Fruit fly (Drosophila melanogaster) whole organism, embryonic: ENCODE measurements around the gene FASN2.

Experiments
- ATbp ChIP-seq: fragments of 200-800 bp; sonication (Bioruptor generic); optimal IDR thresholded peaks from 2 replicates; lab custom pipeline; 2017; ENCODE audit warnings: missing biosample characterization, mild to moderate bottlenecking, missing genetic modification characterization, missing genetic modification reagents
- CG10321 ChIP-seq: fragments of 200-800 bp; sonication (Bioruptor generic); IDR thresholded peaks from 2 replicates; pipeline ENCODE4 v1.3.6; 2022; ENCODE audit warnings: missing biosample characterization, missing genetic modification characterization
- CG11093 ChIP-seq: fragments of 200-800 bp; sonication (Bioruptor generic); IDR thresholded peaks from 3 replicates; pipeline ENCODE4 v1.3.6; 2022; ENCODE audit warnings: missing biosample characterization, missing genetic modification characterization
- CG12236 ChIP-seq: fragments of 200-800 bp; sonication (Bioruptor generic); optimal IDR thresholded peaks from 2 replicates; lab custom pipeline; 2016; ENCODE audit warnings: missing biosample characterization, missing genetic modification characterization
- CG13296 ChIP-seq: fragments of 200-800 bp; sonication (Bioruptor generic); optimal IDR thresholded peaks from 3 replicates; lab custom pipeline; 2018; ENCODE audit warnings: missing biosample characterization, mild to moderate bottlenecking, missing genetic modification characterization
- CG13775 ChIP-seq: fragments of 200-800 bp; sonication (Bioruptor generic); optimal IDR thresholded peaks from 3 replicates; lab custom pipeline; 2017; ENCODE audit warnings: missing biosample characterization, mild to moderate bottlenecking, missing genetic modification characterization
- CG13894 ChIP-seq: fragments of 200-800 bp; sonication (Bioruptor generic); optimal IDR thresholded peaks from 3 replicates; lab custom pipeline; 2018; ENCODE audit warnings: missing biosample characterization, mild to moderate bottlenecking, missing genetic modification characterization, moderate library complexity
- CG17612 ChIP-seq: fragments of 200-800 bp; sonication (Bioruptor generic); IDR thresholded peaks from 2 replicates; pipeline ENCODE4 v1.3.6; 2022; ENCODE audit warnings: missing biosample characterization, missing genetic modification characterization
- CG18619 ChIP-seq: fragments of 200-800 bp; sonication (Bioruptor generic); optimal IDR thresholded peaks from 3 replicates; lab custom pipeline; 2017; ENCODE audit warnings: missing biosample characterization, mild to moderate bottlenecking, missing genetic modification characterization
- CG2712 ChIP-seq: fragments of 200-800 bp; optimal IDR thresholded peaks from 3 replicates; lab custom pipeline; 2019; ENCODE audit warnings: missing biosample characterization, mild to moderate bottlenecking, missing genetic modification characterization, moderate library complexity
- CG33213 ChIP-seq: fragments of 200-800 bp; sonication (Bioruptor generic); optimal IDR thresholded peaks from 3 replicates; lab custom pipeline; 2016; ENCODE audit warnings: missing biosample characterization, missing genetic modification characterization
- CG34224 ChIP-seq: fragments of 200-800 bp; sonication (Bioruptor generic); IDR thresholded peaks from 3 replicates; pipeline ENCODE4 v1.3.6; 2022; ENCODE audit warnings: missing biosample characterization, missing genetic modification characterization; ENCODE audit not compliant: partially characterized antibody
- CG4617 ChIP-seq: fragments of 200-800 bp; sonication (Bioruptor generic); optimal IDR thresholded peaks from 3 replicates; lab custom pipeline; 2016; ENCODE audit warnings: missing biosample characterization, missing genetic modification characterization, borderline replicate concordance
- CG6791 ChIP-seq: fragments of 200-800 bp; sonication (Bioruptor generic); IDR thresholded peaks from 3 replicates; pipeline ENCODE4 v1.3.6; 2022; ENCODE audit warnings: missing biosample characterization, missing genetic modification characterization; ENCODE audit not compliant: partially characterized antibody
- Camta ChIP-seq: fragments of 200-800 bp; sonication (Bioruptor generic); optimal IDR thresholded peaks from 2 replicates; lab custom pipeline; 2016; ENCODE audit warnings: missing biosample characterization, missing genetic modification characterization
- CoRest ChIP-seq: fragments of 200-800 bp; sonication (Bioruptor generic); optimal IDR thresholded peaks from 3 replicates; lab custom pipeline; 2018; ENCODE audit warnings: missing biosample characterization, mild to moderate bottlenecking, missing genetic modification characterization, moderate library complexity
- Dek ChIP-seq: fragments of 200-800 bp; sonication (Bioruptor generic); optimal IDR thresholded peaks from 3 replicates; lab custom pipeline; 2019; ENCODE audit warnings: missing biosample characterization, mild to moderate bottlenecking, missing genetic modification characterization, moderate library complexity
- Dp ChIP-seq: fragments of 200-800 bp; sonication (Bioruptor generic); optimal IDR thresholded peaks from 2 replicates; lab custom pipeline; 2018; ENCODE audit warnings: missing biosample characterization, mild to moderate bottlenecking, missing genetic modification characterization, moderate library complexity
- Lhr ChIP-seq: fragments of 200-800 bp; sonication (Bioruptor generic); optimal IDR thresholded peaks from 3 replicates; lab custom pipeline; 2017; ENCODE audit warnings: mild to moderate bottlenecking, missing biosample characterization, missing genetic modification reagents, missing genetic modification characterization
- Mes4 ChIP-seq: fragments of 200-800 bp; sonication (Bioruptor generic); optimal IDR thresholded peaks from 2 replicates; lab custom pipeline; 2016; ENCODE audit warnings: missing biosample characterization, missing genetic modification characterization
- Myb ChIP-seq: fragments of 200-800 bp; sonication (Bioruptor generic); optimal IDR thresholded peaks from 2 replicates; lab custom pipeline; 2016; ENCODE audit warnings: missing biosample characterization, missing genetic modification characterization
- NC2β ChIP-seq: fragments of 200-800 bp; sonication (Bioruptor generic); optimal IDR thresholded peaks from 2 replicates; lab custom pipeline; 2016; ENCODE audit warnings: missing biosample characterization, missing genetic modification characterization
- Ravus ChIP-seq: fragments of 200-800 bp; sonication (Bioruptor generic); IDR thresholded peaks from 2 replicates; pipeline ENCODE4 v1.3.6; 2022; ENCODE audit warnings: missing biosample characterization, missing genetic modification characterization
- Sin3A ChIP-seq: fragments of >200 bp; optimal IDR thresholded peaks from 2 replicates; lab custom pipeline; 2018
- Sox102F ChIP-seq: fragments of 200-800 bp; sonication (Bioruptor generic); optimal IDR thresholded peaks from 2 replicates; lab custom pipeline; 2018; ENCODE audit warnings: missing biosample characterization, mild to moderate bottlenecking, missing genetic modification characterization, moderate library complexity
- Trl ChIP-seq, 3 experiments: fragments of >200 bp in 2 of 3; fragments of 200-800 bp in 1 of 3; sonication (Bioruptor generic) in 1 of 3; optimal IDR thresholded peaks; 2 replicates in 1 of 3; 3 replicates in 2 of 3; lab custom pipeline; 2016 to 2017; ENCODE audit warnings: missing biosample characterization in 1 of 3, missing genetic modification characterization in 1 of 3
- ato ChIP-seq: fragments of 200-800 bp; sonication (Bioruptor generic); IDR thresholded peaks from 2 replicates; pipeline ENCODE4 v1.3.6; 2022; ENCODE audit warnings: missing biosample characterization, missing genetic modification characterization; ENCODE audit not compliant: partially characterized antibody
- bigmax ChIP-seq: fragments of 200-800 bp; sonication (Bioruptor generic); optimal IDR thresholded peaks from 2 replicates; lab custom pipeline; 2018; ENCODE audit warnings: missing biosample characterization, mild to moderate bottlenecking, missing genetic modification characterization
- danr ChIP-seq: fragments of 200-800 bp; sonication (Bioruptor generic); IDR thresholded peaks from 2 replicates; pipeline ENCODE4 v1.3.6; 2022; ENCODE audit warnings: missing biosample characterization, missing genetic modification characterization
- gem ChIP-seq: fragments of 200-800 bp; sonication (Bioruptor generic); optimal IDR thresholded peaks from 2 replicates; lab custom pipeline; 2019; ENCODE audit warnings: missing biosample characterization, mild to moderate bottlenecking, missing genetic modification characterization, moderate library complexity
- ken ChIP-seq: fragments of 200-800 bp; sonication (Bioruptor generic); IDR thresholded peaks from 3 replicates; pipeline ENCODE4 v1.3.6; 2022; ENCODE audit warnings: missing biosample characterization, missing genetic modification characterization
- lab ChIP-seq: fragments of 200-800 bp; sonication (Bioruptor generic); optimal IDR thresholded peaks from 3 replicates; lab custom pipeline; 2017; ENCODE audit warnings: missing biosample characterization, missing genetic modification characterization, mild to moderate bottlenecking, moderate library complexity, missing genetic modification reagents
- nau ChIP-seq: fragments of 200-800 bp; sonication (Bioruptor generic); optimal IDR thresholded peaks from 3 replicates; lab custom pipeline; 2017; ENCODE audit warnings: missing biosample characterization, mild to moderate bottlenecking, missing genetic modification characterization, missing genetic modification reagents
- onecut ChIP-seq: fragments of 200-800 bp; sonication (Bioruptor generic); IDR thresholded peaks from 2 replicates; pipeline ENCODE4 v1.3.6; 2022; ENCODE audit warnings: missing biosample characterization, missing genetic modification characterization
- org-1 ChIP-seq: fragments of 200-800 bp; sonication (Bioruptor generic); optimal IDR thresholded peaks from 2 replicates; lab custom pipeline; 2017; ENCODE audit warnings: missing biosample characterization, missing genetic modification characterization
- otp ChIP-seq: fragments of 200-800 bp; sonication (Bioruptor generic); IDR thresholded peaks from 3 replicates; pipeline ENCODE4, ENCODE4 v1.3.6; 2022; ENCODE audit warnings: missing biosample characterization, missing genetic modification characterization
- pfk ChIP-seq: fragments of 200-800 bp; sonication (Bioruptor generic); optimal IDR thresholded peaks from 2 replicates; lab custom pipeline; 2018; ENCODE audit warnings: missing biosample characterization, mild to moderate bottlenecking, missing genetic modification characterization, moderate library complexity
- phol ChIP-seq: fragments of 200-800 bp; sonication (Bioruptor generic); optimal IDR thresholded peaks from 3 replicates; lab custom pipeline; 2018; ENCODE audit warnings: missing biosample characterization, mild to moderate bottlenecking, missing genetic modification characterization, moderate library complexity
- scrt ChIP-seq: fragments of 200-800 bp; sonication (Bioruptor generic); optimal IDR thresholded peaks from 2 replicates; lab custom pipeline; 2018; ENCODE audit warnings: missing biosample characterization, mild to moderate bottlenecking, missing genetic modification characterization, moderate library complexity
- sna ChIP-seq: fragments of 200-800 bp; sonication (Bioruptor generic); IDR thresholded peaks from 2 replicates; pipeline ENCODE4 v1.3.6; 2022; ENCODE audit warnings: missing biosample characterization, missing genetic modification characterization; ENCODE audit not compliant: partially characterized antibody
- so ChIP-seq: fragments of 200-800 bp; sonication (Bioruptor generic); IDR thresholded peaks from 3 replicates; pipeline ENCODE4 v1.3.6; 2022; ENCODE audit warnings: missing biosample characterization, missing genetic modification characterization
- toy ChIP-seq: fragments of 200-800 bp; sonication (Bioruptor generic); IDR thresholded peaks from 2 replicates; pipeline ENCODE4 v1.3.6; 2022; ENCODE audit warnings: missing biosample characterization, missing genetic modification characterization
- tx ChIP-seq: fragments of 200-800 bp; sonication (Bioruptor generic); optimal IDR thresholded peaks from 2 replicates; lab custom pipeline; 2016; ENCODE audit warnings: missing biosample characterization, missing genetic modification characterization
- unpg ChIP-seq: fragments of 200-800 bp; sonication (Bioruptor generic); optimal IDR thresholded peaks from 3 replicates; lab custom pipeline; 2018; ENCODE audit warnings: missing biosample characterization, mild to moderate bottlenecking, missing genetic modification characterization, moderate library complexity
- wek ChIP-seq: fragments of 200-800 bp; sonication (Bioruptor generic); optimal IDR thresholded peaks from 3 replicates; lab custom pipeline; 2018; ENCODE audit warnings: missing biosample characterization, mild to moderate bottlenecking, missing genetic modification characterization, moderate library complexity

The FASN2 gene

DNA sequence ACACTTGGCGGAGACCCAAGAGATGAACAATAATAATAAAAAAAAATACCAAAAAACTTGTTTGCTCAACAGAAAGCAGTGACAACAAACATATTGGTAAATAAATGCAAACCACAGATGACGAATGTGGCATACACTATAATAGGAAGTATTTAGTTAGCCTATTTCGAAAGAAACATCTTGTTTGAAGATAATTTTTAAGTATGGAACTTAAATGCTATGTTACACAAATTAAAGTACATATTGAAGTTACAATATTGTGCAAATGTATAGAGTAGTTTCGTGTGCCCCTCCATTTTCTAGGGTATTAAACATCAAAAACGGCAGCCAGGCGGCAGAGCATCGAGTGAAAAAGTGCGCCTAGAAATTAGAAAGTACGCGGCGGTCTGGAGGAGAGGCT is 40.3 kb upstream of the FASN2 start (continued):
- no peak for TF ChIP-seq CG13775 (GFP tag; lab: Kevin White, UChicago)
- no peak for TF ChIP-seq toy (GFP tag; lab: Robert Waterston, UW)
- TF ChIP-seq Camta: peak; percentile 19
- TF ChIP-seq CG11093 (GFP tag; lab: Robert Waterston, UW): peak; percentile 28; the same call in 1 of the 3 replicates
- peak; percentile 58; the same call in 1 of the 3 replicates for TF ChIP-seq otp (GFP tag; lab: Robert Waterston, UW)
- no peak for TF ChIP-seq scrt (GFP tag; lab: Kevin White, UChicago)
- TF ChIP-seq nau: peak; percentile 54
- TF ChIP-seq CG13296 (GFP tag; lab: Kevin White, UChicago): peak; percentile 5
- peak; percentile 86 for TF ChIP-seq Sox102F (GFP tag; lab: Kevin White, UChicago)
- no peak for TF ChIP-seq Ravus (GFP tag; lab: Robert Waterston, UW)
- TF ChIP-seq Lhr (GFP tag; lab: Kevin White, UChicago): peak; percentile 16
- peak; percentile 51 for TF ChIP-seq lab (GFP tag; lab: Kevin White, UChicago)
- peak; percentile 19; the same call in 1 of the 2 replicates for TF ChIP-seq CG10321
- TF ChIP-seq CG17612 (GFP tag; lab: Robert Waterston, UW): no peak
- TF ChIP-seq sna: no peak
- TF ChIP-seq CG13894 (tag; lab: Kevin White, UChicago): no peak
- TF ChIP-seq Dek: peak; percentile 28
- no peak for TF ChIP-seq CG12236 (GFP tag; lab: Kevin White, UChicago)
- peak; percentile 54 for TF ChIP-seq CoRest (tag; lab: Kevin White, UChicago)
- no peak for TF ChIP-seq tx (GFP tag; lab: Kevin White, UChicago)
- TF ChIP-seq org-1: peak; percentile 8
- no peak for TF ChIP-seq NC2β (GFP tag; lab: Kevin White, UChicago)
- peak; percentile 25; the same call in 1 of the 2 replicates for TF ChIP-seq onecut (GFP tag; lab: Robert Waterston, UW)
- peak; percentile 25 for TF ChIP-seq wek (GFP tag; lab: Kevin White, UChicago)
- no peak for TF ChIP-seq danr (GFP tag; lab: Robert Waterston, UW)
- peak; percentile 66 for TF ChIP-seq phol (tag; lab: Kevin White, UChicago)
- TF ChIP-seq ATbp (GFP tag; lab: Kevin White, UChicago): peak; percentile 85
- peak; percentile 46; the same call in 1 of the 3 replicates for TF ChIP-seq ken (GFP tag; lab: Robert Waterston, UW)
- no peak for TF ChIP-seq CG34224
- peak; percentile 13 for TF ChIP-seq CG18619 (GFP tag; lab: Kevin White, UChicago)
- TF ChIP-seq Sin3A (lab: Kevin White, UChicago): no peak
- TF ChIP-seq CG4617 (GFP tag; lab: Kevin White, UChicago): no peak
- no peak for TF ChIP-seq bigmax
- TF ChIP-seq CG33213 (GFP tag; lab: Kevin White, UChicago): no peak
- no peak for TF ChIP-seq CG6791 (GFP tag; lab: Robert Waterston, UW)
- TF ChIP-seq ato (GFP tag; lab: Robert Waterston, UW): no peak
- peak; percentile 65 for TF ChIP-seq CG2712 (tag; lab: Kevin White, UChicago)
- TF ChIP-seq Dp: no peak
- TF ChIP-seq unpg (GFP tag; lab: Kevin White, UChicago): peak; percentile 69
- no peak for TF ChIP-seq pfk
- no peak for TF ChIP-seq Trl (optimal IDR thresholded peaks at IDR 0.05; lab: Kevin White, UChicago)
- no peak for TF ChIP-seq Trl (GFP tag; optimal IDR thresholded peaks at IDR 0.05; lab: Kevin White, UChicago)
- peak; percentile 76 for TF ChIP-seq gem
- TF ChIP-seq Myb (GFP tag; lab: Kevin White, UChicago): no peak
- TF ChIP-seq Mes4 (GFP tag; lab: Kevin White, UChicago): no peak
- TF ChIP-seq so (GFP tag; lab: Robert Waterston, UW): no peak
- TF ChIP-seq, all 482 proteins: peak for 162
